Worm (Caenorhabditis elegans): ENCODE results near the gene K11H3.2.

DNA sequence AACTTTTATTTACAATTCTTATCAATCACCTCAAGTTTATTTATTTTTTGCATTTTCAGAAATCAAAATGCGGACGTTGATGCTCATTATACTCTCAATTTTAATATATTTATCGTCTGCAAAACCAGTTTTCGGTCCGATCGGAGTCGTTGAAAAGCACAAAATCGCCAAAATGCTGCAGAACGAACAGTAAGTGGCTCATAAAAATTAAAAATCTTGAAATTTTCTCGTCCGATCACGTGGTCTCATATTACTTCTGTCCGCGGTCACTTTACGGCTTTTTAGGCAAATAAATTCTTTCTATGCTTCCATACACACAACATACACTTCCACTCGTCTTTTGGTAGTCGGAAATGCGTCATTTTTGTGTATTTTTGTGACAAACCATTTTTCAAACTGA is 2.5 kb upstream of the K11H3.2 start, which contains the start of gene K11H3.5:
- TF ChIP-seq pes-1 (GFP tag; IDR thresholded peaks at IDR 0.05) (no peak), ceh-13 (GFP tag; optimal IDR thresholded peaks at IDR 0.05) (no peak), ets-7 (tag; optimal IDR thresholded peaks at IDR 0.05) (no peak)

Data from whole organism, early embryonic.